Worm (Caenorhabditis elegans) whole organism, L3 larva: ENCODE results near the gene C27H5.6.
A peak's percentile ranks its signal among the peaks of the same experiment; 100 is the strongest.

ENCODE experiments used
- R02D3.7 ChIP-seq: fragments of 150-350 bp; optimal IDR thresholded peaks from 2 replicates; lab custom pipeline; 2014; ENCODE audit warnings: missing biosample characterization, missing genetic modification characterization
- ama-1 ChIP-seq: fragments of 150-350 bp; optimal IDR thresholded peaks from 2 replicates; lab custom pipeline; 2018
- ceh-82 ChIP-seq: fragments of 150-350 bp; optimal IDR thresholded peaks from 2 replicates; lab custom pipeline; 2014; ENCODE audit warnings: missing biosample characterization, missing genetic modification characterization
- fos-1 ChIP-seq: fragments of 150-350 bp; optimal IDR thresholded peaks from 2 replicates; lab custom pipeline; 2014; ENCODE audit warnings: missing biosample characterization, missing genetic modification characterization
- nhr-23 ChIP-seq: fragments of 150-350 bp; optimal IDR thresholded peaks from 2 replicates; lab custom pipeline; 2014; ENCODE audit warnings: missing biosample characterization, missing genetic modification reagents, missing genetic modification characterization
- nhr-28 ChIP-seq: fragments of 150-350 bp; optimal IDR thresholded peaks from 2 replicates; lab custom pipeline; 2014; ENCODE audit warnings: missing biosample characterization, missing genetic modification characterization
- nhr-76 ChIP-seq: fragments of 150-350 bp; sonication (generic microtip); optimal IDR thresholded peaks from 5 replicates; lab custom pipeline; 2014; ENCODE audit warnings: missing biosample characterization, missing genetic modification characterization
- pha-4 ChIP-seq: fragments of 150-350 bp; optimal IDR thresholded peaks from 2 replicates; lab custom pipeline; 2014; ENCODE audit warnings: missing biosample characterization, missing genetic modification reagents, missing genetic modification characterization
- snpc-4 ChIP-seq: fragments of 150-350 bp; optimal IDR thresholded peaks from 2 replicates; lab custom pipeline; 2014; ENCODE audit warnings: missing biosample characterization, missing genetic modification characterization
- unc-62 ChIP-seq: fragments of 150-350 bp; sonication (generic microtip); optimal IDR thresholded peaks from 4 replicates; lab custom pipeline; 2014; ENCODE audit warnings: missing biosample characterization, missing genetic modification reagents, missing genetic modification characterization
- zag-1 ChIP-seq: fragments of 150-350 bp; optimal IDR thresholded peaks from 2 replicates; lab custom pipeline; 2014; ENCODE audit warnings: missing biosample characterization, missing genetic modification characterization
- ztf-11 ChIP-seq: fragments of 150-350 bp; optimal IDR thresholded peaks from 2 replicates; lab custom pipeline; 2014; ENCODE audit warnings: missing biosample characterization, missing genetic modification characterization
- ztf-4 ChIP-seq: fragments of 150-350 bp; optimal IDR thresholded peaks from 2 replicates; lab custom pipeline; 2014; ENCODE audit warnings: missing biosample characterization, missing genetic modification characterization

- TF ChIP-seq fos-1 (tag; lab: Kevin White, UChicago) = no peak
- no peak for TF ChIP-seq nhr-23
- peak; percentile 58 for TF ChIP-seq ama-1 (lab: Kevin White, UChicago)
- TF ChIP-seq ceh-82 (tag; lab: Kevin White, UChicago) = no peak
- no peak for TF ChIP-seq nhr-28 (tag; lab: Kevin White, UChicago)
- TF ChIP-seq unc-62 = no peak
- TF ChIP-seq nhr-76 = no peak
- no peak for TF ChIP-seq ztf-11 (tag; lab: Kevin White, UChicago)
- TF ChIP-seq R02D3.7 (tag; lab: Kevin White, UChicago) = no peak
- TF ChIP-seq zag-1 (tag; lab: Kevin White, UChicago) = no peak
- no peak for TF ChIP-seq pha-4 (tag; lab: Kevin White, UChicago)
- no peak for TF ChIP-seq ztf-4 (tag; lab: Kevin White, UChicago)
- TF ChIP-seq snpc-4 = no peak
Measured at ce11 chrII:7230684-7231083, 43.7 kb upstream of the C27H5.6 start.
